Worm (Caenorhabditis elegans): ENCODE results near the gene C50H2.7.

The C50H2.7 gene

DNA sequence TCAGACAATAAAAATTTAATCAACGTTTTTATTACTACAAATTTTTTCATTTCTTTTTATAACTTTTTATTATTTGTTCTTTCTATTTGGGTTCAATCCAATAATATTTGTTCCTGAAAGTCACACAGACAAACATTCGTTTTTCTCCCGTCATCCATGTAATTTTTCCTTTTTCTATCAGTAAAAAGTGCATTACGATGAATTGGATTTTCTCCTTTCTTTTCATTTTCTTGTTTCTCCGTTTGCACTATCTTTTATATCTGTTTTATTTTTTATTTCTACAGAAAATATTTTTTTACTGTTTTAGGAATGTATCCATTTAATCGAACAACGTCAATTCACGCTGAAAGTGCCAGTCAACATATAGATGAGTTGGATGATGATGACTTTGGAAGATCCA is 23.3 kb upstream of the C50H2.7 start, which contains the start of gene egl-47:
egl-47 (plus strand) TSS at position 301 of the 400 bp plus-strand sequence.
- no peak for TF ChIP-seq nfya-1 (tag; optimal IDR thresholded peaks at IDR 0.05; ENCODE audit: insufficient read depth)
- no peak for TF ChIP-seq lsy-12 (tag; optimal IDR thresholded peaks at IDR 0.05)
- TF ChIP-seq eor-1 (tag; optimal IDR thresholded peaks at IDR 0.05) = no peak
- TF ChIP-seq nhr-43 (tag; optimal IDR thresholded peaks at IDR 0.05; ENCODE audit: poor library complexity, severe bottlenecking) = no peak
- TF ChIP-seq daf-12 (tag; optimal IDR thresholded peaks at IDR 0.05) = no peak

DNA sequence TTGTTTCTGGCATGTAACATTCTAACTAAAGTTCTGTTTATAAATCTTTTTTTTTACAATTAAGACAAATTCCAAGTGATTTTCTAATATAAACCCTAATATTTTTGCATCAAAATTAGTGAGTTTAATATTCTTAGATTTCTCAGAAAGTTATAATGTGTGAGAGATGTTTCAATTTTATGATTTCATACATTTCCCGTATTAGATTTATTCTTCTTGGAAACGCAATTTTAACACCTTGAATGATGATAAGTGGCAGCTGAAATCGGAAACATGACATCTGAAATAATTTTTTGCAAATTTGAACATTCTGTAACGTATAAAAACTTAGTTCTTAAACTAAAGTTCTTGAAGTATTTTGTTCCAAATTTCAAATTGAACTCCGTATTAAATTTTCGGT is 21.5 kb upstream of the C50H2.7 start:
- TF ChIP-seq mdl-1 (tag; optimal IDR thresholded peaks at IDR 0.05) (no peak), nhr-23 (tag; optimal IDR thresholded peaks at IDR 0.05) (no peak), jun-1 (tag; optimal IDR thresholded peaks at IDR 0.05) (no peak), nhr-77 (tag; optimal IDR thresholded peaks at IDR 0.05) (no peak), tbx-2 (tag; optimal IDR thresholded peaks at IDR 0.05) (no peak), pha-4 (tag; optimal IDR thresholded peaks at IDR 0.05) (no peak), nhr-11 (tag; optimal IDR thresholded peaks at IDR 0.05) (no peak), nhr-28 (tag; optimal IDR thresholded peaks at IDR 0.05) (no peak), nhr-76 (tag; optimal IDR thresholded peaks at IDR 0.05) (no peak), nhr-43 (tag; optimal IDR thresholded peaks at IDR 0.05; ENCODE audit: poor library complexity, severe bottlenecking) (no peak), elt-1 (tag; optimal IDR thresholded peaks at IDR 0.05) (no peak), ceh-28 (tag; optimal IDR thresholded peaks at IDR 0.05) (no peak), zag-1 (tag; optimal IDR thresholded peaks at IDR 0.05) (no peak)

DNA sequence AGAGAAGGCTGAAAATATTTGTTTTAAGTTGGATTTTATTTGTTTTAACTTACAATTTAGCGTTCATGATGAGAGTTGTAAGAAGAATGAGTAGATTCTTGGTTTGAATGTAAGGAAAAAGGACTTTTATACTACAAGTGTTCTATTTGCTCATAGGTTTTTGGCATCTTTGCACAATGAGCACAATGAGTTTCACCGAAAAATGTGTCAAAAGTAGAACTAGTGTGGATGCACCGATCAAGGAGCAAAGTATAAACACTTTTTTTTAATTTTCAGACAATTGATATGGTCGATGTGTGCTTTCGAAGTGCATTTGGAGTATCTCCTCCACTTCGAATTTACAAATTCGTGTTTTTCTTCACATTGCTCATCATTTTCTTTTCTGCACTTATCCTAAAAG is 16.5 kb upstream of the C50H2.7 start, which contains the start of gene fipr-11:
fipr-11 (minus strand) TSS at position 101 of the 400 bp plus-strand sequence.
- no peak for TF ChIP-seq fkh-2 (tag; optimal IDR thresholded peaks at IDR 0.05)
- no peak for TF ChIP-seq unc-39 (tag; optimal IDR thresholded peaks at IDR 0.05)
- TF ChIP-seq R02D3.7 (tag; optimal IDR thresholded peaks at IDR 0.05) = no peak
- TF ChIP-seq lin-39 (tag; optimal IDR thresholded peaks at IDR 0.05) = no peak
- TF ChIP-seq lsy-12 (tag; optimal IDR thresholded peaks at IDR 0.05) = no peak
- no peak for TF ChIP-seq elt-3 (tag; optimal IDR thresholded peaks at IDR 0.05)
- no peak for TF ChIP-seq ceh-9 (tag; optimal IDR thresholded peaks at IDR 0.05)
- TF ChIP-seq nhr-12 (tag; optimal IDR thresholded peaks at IDR 0.05) = no peak
- no peak for TF ChIP-seq sea-2 (GFP tag; optimal IDR thresholded peaks at IDR 0.05)
- TF ChIP-seq egl-5 (tag; optimal IDR thresholded peaks at IDR 0.05) = no peak
- TF ChIP-seq tbx-2 (tag; optimal IDR thresholded peaks at IDR 0.05) = no peak
- no peak for TF ChIP-seq nhr-11 (tag; optimal IDR thresholded peaks at IDR 0.05)
- no peak for TF ChIP-seq nhr-43 (tag; optimal IDR thresholded peaks at IDR 0.05; ENCODE audit: poor library complexity, severe bottlenecking)
- TF ChIP-seq aly-2 (tag; optimal IDR thresholded peaks at IDR 0.05) = no peak

DNA sequence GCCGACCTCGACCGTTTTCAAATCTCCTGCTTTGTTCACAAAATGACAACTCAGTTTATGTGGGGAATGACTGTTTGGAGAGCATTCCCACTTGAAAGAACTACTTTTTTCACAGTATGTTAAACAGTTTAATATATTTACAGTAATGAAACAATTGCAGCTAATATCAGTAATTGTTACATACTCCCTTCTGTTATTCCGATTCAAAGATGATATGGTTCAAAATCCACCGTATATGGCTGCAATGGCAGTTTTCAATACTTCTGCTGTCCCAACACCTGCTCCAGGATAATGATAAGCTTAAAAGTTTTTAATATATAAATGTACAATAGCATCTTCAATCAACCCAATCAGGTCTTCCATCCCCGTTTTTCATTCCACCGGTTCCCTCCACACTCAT is 15.4 kb upstream of the C50H2.7 start:
- no peak for TF ChIP-seq ceh-28 (tag; optimal IDR thresholded peaks at IDR 0.05)
- no peak for TF ChIP-seq elt-1 (tag; optimal IDR thresholded peaks at IDR 0.05)
- TF ChIP-seq mml-1 (tag; optimal IDR thresholded peaks at IDR 0.05) = no peak
- TF ChIP-seq snpc-4 (tag; optimal IDR thresholded peaks at IDR 0.05) = no peak
- TF ChIP-seq jun-1 (tag; optimal IDR thresholded peaks at IDR 0.05) = no peak
- no peak for TF ChIP-seq nhr-23 (tag; optimal IDR thresholded peaks at IDR 0.05)
- TF ChIP-seq ceh-9 (tag; optimal IDR thresholded peaks at IDR 0.05) = no peak
- TF ChIP-seq nhr-43 (tag; optimal IDR thresholded peaks at IDR 0.05; ENCODE audit: poor library complexity, severe bottlenecking) = no peak
- TF ChIP-seq fos-1 (tag; optimal IDR thresholded peaks at IDR 0.05) = no peak
- no peak for TF ChIP-seq fkh-2 (tag; optimal IDR thresholded peaks at IDR 0.05)
- TF ChIP-seq nfya-1 (tag; optimal IDR thresholded peaks at IDR 0.05; ENCODE audit: insufficient read depth) = no peak
- no peak for TF ChIP-seq unc-62 (GFP tag; optimal IDR thresholded peaks at IDR 0.05)
- no peak for TF ChIP-seq pqm-1 (tag; optimal IDR thresholded peaks at IDR 0.05)
- TF ChIP-seq elt-2 (tag; optimal IDR thresholded peaks at IDR 0.05) = no peak
- TF ChIP-seq ZK546.5 (tag; optimal IDR thresholded peaks at IDR 0.05) = no peak
- TF ChIP-seq pha-4 (tag; optimal IDR thresholded peaks at IDR 0.05) = no peak
- no peak for TF ChIP-seq nhr-12 (tag; optimal IDR thresholded peaks at IDR 0.05)
- TF ChIP-seq egl-27 (tag; optimal IDR thresholded peaks at IDR 0.05) = no peak
- TF ChIP-seq nhr-67 (tag; optimal IDR thresholded peaks at IDR 0.05) = no peak
- TF ChIP-seq aly-2 (tag; optimal IDR thresholded peaks at IDR 0.05) = no peak
